Worm (Caenorhabditis elegans) whole organism, young adult: ENCODE results near the gene R08B4.3.

Experiments used
- B0336.3 ChIP-seq: fragments of 200-800 bp; sonication (Bioruptor generic); IDR thresholded peaks from 2 replicates; pipeline ENCODE4 v1.3.6; 2022; ENCODE audit warnings: missing genetic modification characterization, missing compliant biosample characterization
- F10E7.11 ChIP-seq: sonication (generic microtip); optimal IDR thresholded peaks from 2 replicates; lab custom pipeline; 2017; ENCODE audit warnings: mild to moderate bottlenecking, missing genetic modification characterization, moderate library complexity, missing compliant biosample characterization
- F23B12.7 ChIP-seq: sonication (generic microtip); optimal IDR thresholded peaks from 2 replicates; lab custom pipeline; 2017; ENCODE audit warnings: missing genetic modification characterization, mild to moderate bottlenecking, missing compliant biosample characterization, antibody characterized with exemption, moderate library complexity; ENCODE audit not compliant: insufficient read depth
- F49E8.2 ChIP-seq: sonication (generic microtip); optimal IDR thresholded peaks from 3 replicates; lab custom pipeline; 2017; ENCODE audit warnings: missing genetic modification characterization, mild to moderate bottlenecking, missing compliant biosample characterization, antibody characterized with exemption, moderate library complexity; ENCODE audit not compliant: insufficient read depth
- F52B5.7 ChIP-seq: sonication (generic microtip); optimal IDR thresholded peaks from 2 replicates; lab custom pipeline; 2016; ENCODE audit warnings: mild to moderate bottlenecking, missing genetic modification characterization, missing compliant biosample characterization
- T07F8.4 ChIP-seq: sonication (generic microtip); optimal IDR thresholded peaks from 2 replicates; lab custom pipeline; 2016; ENCODE audit warnings: mild to moderate bottlenecking, missing genetic modification characterization, moderate library complexity, missing compliant biosample characterization
- T26A5.8 ChIP-seq: sonication (generic microtip); optimal IDR thresholded peaks from 2 replicates; lab custom pipeline; 2016; ENCODE audit warnings: missing genetic modification characterization, missing compliant biosample characterization
- Y56A3A.18 ChIP-seq: fragments of 200-800 bp; sonication (Bioruptor generic); IDR thresholded peaks from 2 replicates; pipeline ENCODE4 v1.3.6; 2022; ENCODE audit warnings: missing genetic modification reagents, missing genetic modification characterization, missing compliant biosample characterization
- Y79H2A.3 ChIP-seq: fragments of 200-800 bp; sonication (Bioruptor generic); conservative IDR thresholded peaks from 2 replicates; pipeline ENCODE4 v1.3.6; 2022; ENCODE audit warnings: missing genetic modification reagents, missing genetic modification characterization, missing compliant biosample characterization
- bed-2 ChIP-seq: fragments of 200-800 bp; sonication (Bioruptor generic); IDR thresholded peaks from 2 replicates; pipeline ENCODE4 v1.3.6; 2022; ENCODE audit warnings: missing genetic modification reagents, missing genetic modification characterization, missing compliant biosample characterization
- ceh-40 ChIP-seq: fragments of 200-800 bp; sonication (Bioruptor generic); IDR thresholded peaks from 2 replicates; pipeline ENCODE4 v1.3.6; 2022; ENCODE audit warnings: missing genetic modification characterization, missing compliant biosample characterization
- dox-1 ChIP-seq: fragments of 200-800 bp; sonication (Bioruptor generic); IDR thresholded peaks from 2 replicates; pipeline ENCODE4 v1.3.6; 2022; ENCODE audit warnings: missing genetic modification reagents, missing genetic modification characterization, missing compliant biosample characterization
- dpl-1 ChIP-seq: fragments of 150-350 bp; optimal IDR thresholded peaks from 2 replicates; lab custom pipeline; 2014; ENCODE audit warnings: missing biosample characterization, missing genetic modification reagents, missing genetic modification characterization
- egl-18 ChIP-seq: fragments of 200-800 bp; sonication (Bioruptor generic); IDR thresholded peaks from 2 replicates; pipeline ENCODE4 v1.3.6; 2022; ENCODE audit warnings: missing genetic modification reagents, missing genetic modification characterization, missing compliant biosample characterization
- egl-44 ChIP-seq: fragments of 200-800 bp; sonication (Bioruptor generic); IDR thresholded peaks from 2 replicates; pipeline ENCODE4 v1.3.6; 2022; ENCODE audit warnings: missing genetic modification reagents, missing genetic modification characterization, missing compliant biosample characterization
- egrh-3 ChIP-seq: fragments of 200-800 bp; sonication (Bioruptor generic); IDR thresholded peaks from 2 replicates; pipeline ENCODE4 v1.3.6; 2022; ENCODE audit warnings: missing genetic modification reagents, missing genetic modification characterization, missing compliant biosample characterization
- hmg-20 ChIP-seq: fragments of 200-800 bp; sonication (Bioruptor generic); IDR thresholded peaks from 2 replicates; pipeline ENCODE4 v1.3.6; 2022; ENCODE audit warnings: missing genetic modification reagents, missing genetic modification characterization, missing compliant biosample characterization
- let-526 ChIP-seq: fragments of 200-800 bp; sonication (Bioruptor generic); IDR thresholded peaks from 2 replicates; pipeline ENCODE4 v1.3.6; 2022; ENCODE audit warnings: missing genetic modification reagents, missing genetic modification characterization, missing compliant biosample characterization
- lin-40 ChIP-seq: sonication (generic microtip); optimal IDR thresholded peaks from 2 replicates; lab custom pipeline; 2016; ENCODE audit warnings: missing genetic modification characterization, mild to moderate bottlenecking, missing compliant biosample characterization, missing genotype, missing genetic modification reagents
- lin-54 ChIP-seq: fragments of 200-800 bp; sonication (Bioruptor generic); optimal IDR thresholded peaks from 2 replicates; lab custom pipeline; 2018; ENCODE audit warnings: mild to moderate bottlenecking, missing genetic modification characterization, missing compliant biosample characterization
- lir-1 ChIP-seq: fragments of 200-800 bp; sonication (Bioruptor generic); conservative IDR thresholded peaks from 2 replicates; pipeline ENCODE4 v1.3.6; 2022; ENCODE audit warnings: missing genetic modification reagents, missing genetic modification characterization, missing compliant biosample characterization
- lsy-27 ChIP-seq: sonication (generic microtip); optimal IDR thresholded peaks from 2 replicates; lab custom pipeline; 2017; ENCODE audit warnings: missing genetic modification characterization, mild to moderate bottlenecking, missing compliant biosample characterization, antibody characterized with exemption, missing genotype, borderline replicate concordance; ENCODE audit not compliant: insufficient read depth
- madf-10 ChIP-seq: sonication (generic microtip); optimal IDR thresholded peaks from 2 replicates; lab custom pipeline; 2016; ENCODE audit warnings: mild to moderate bottlenecking, missing genetic modification characterization, missing compliant biosample characterization
- nfya-1 ChIP-seq: sonication (generic microtip); optimal IDR thresholded peaks from 2 replicates; lab custom pipeline; 2017; ENCODE audit warnings: antibody characterized with exemption, missing compliant biosample characterization, missing genetic modification characterization, borderline replicate concordance; ENCODE audit not compliant: insufficient read depth
- nhr-120 ChIP-seq: fragments of 200-800 bp; sonication (Bioruptor generic); IDR thresholded peaks from 2 replicates; pipeline ENCODE4 v1.3.6; 2022; ENCODE audit warnings: missing genetic modification characterization, missing compliant biosample characterization
- nhr-27 ChIP-seq: fragments of 200-800 bp; sonication (Bioruptor generic); optimal IDR thresholded peaks from 2 replicates; lab custom pipeline; 2018; ENCODE audit warnings: mild to moderate bottlenecking, missing genetic modification characterization, moderate library complexity, missing compliant biosample characterization
- pha-4 ChIP-seq: fragments of 150-350 bp; sonication (generic microtip); optimal IDR thresholded peaks from 2 replicates; lab custom pipeline; 2014; ENCODE audit warnings: missing biosample characterization, missing genetic modification reagents, missing genetic modification characterization
- rpc-1 ChIP-seq, 2 experiments: fragments of 150-350 bp in 1 of 2; sonication (generic microtip) in 1 of 2; optimal IDR thresholded peaks; 2 replicates each; lab custom pipeline; 2014 to 2018; ENCODE audit warnings: missing biosample characterization in 1 of 2, missing genetic modification characterization in 1 of 2, missing genetic modification reagents in 1 of 2, missing genotype in 1 of 2
- sdz-38 ChIP-seq: sonication (generic microtip); optimal IDR thresholded peaks from 2 replicates; lab custom pipeline; 2016; ENCODE audit warnings: missing genotype, missing genetic modification characterization, missing compliant biosample characterization
- sea-2 ChIP-seq: fragments of 200-800 bp; sonication (Bioruptor generic); IDR thresholded peaks from 2 replicates; pipeline ENCODE4 v1.3.6; 2022; ENCODE audit warnings: missing genetic modification characterization, missing compliant biosample characterization
- snpc-1.3 ChIP-seq: sonication (generic microtip); optimal IDR thresholded peaks from 2 replicates; lab custom pipeline; 2017; ENCODE audit warnings: missing genetic modification characterization, mild to moderate bottlenecking, missing compliant biosample characterization, antibody characterized with exemption, moderate library complexity, missing genotype, missing genetic modification reagents; ENCODE audit not compliant: insufficient read depth
- sptf-2 ChIP-seq: fragments of 200-800 bp; sonication (Bioruptor generic); optimal IDR thresholded peaks from 2 replicates; lab custom pipeline; 2018; ENCODE audit warnings: mild to moderate bottlenecking, missing genetic modification characterization, missing compliant biosample characterization
- tbp1 ChIP-seq: fragments of 200-800 bp; sonication (Bioruptor generic); optimal IDR thresholded peaks from 2 replicates; lab custom pipeline; 2018; ENCODE audit warnings: mild to moderate bottlenecking, missing genetic modification characterization, missing compliant biosample characterization
- ztf-25 ChIP-seq: fragments of 200-800 bp; sonication (Bioruptor generic); IDR thresholded peaks from 2 replicates; pipeline ENCODE4 v1.3.6; 2022; ENCODE audit warnings: missing genetic modification reagents, missing genetic modification characterization, missing compliant biosample characterization
- ztf-6 ChIP-seq: fragments of 200-800 bp; sonication (Bioruptor generic); IDR thresholded peaks from 2 replicates; pipeline ENCODE4 v1.3.6; 2022; ENCODE audit warnings: missing genetic modification reagents, missing genetic modification characterization, missing compliant biosample characterization

R08B4.3 gene

ce11 chrX:11126259-11126658 is 5.5 kb upstream of the R08B4.3 start:
- TF ChIP-seq egl-44 (GFP tag; lab: Robert Waterston, UW) (no peak), nfya-1 (tag; lab: Kevin White, UChicago) (no peak), snpc-1.3 (no peak), lin-54 (GFP tag; lab: Kevin White, UChicago) (no peak), lsy-27 (tag; lab: Kevin White, UChicago) (no peak), Y56A3A.18 (GFP tag; lab: Robert Waterston, UW) (no peak), sptf-2 (GFP tag; lab: Kevin White, UChicago) (no peak), tbp1 (GFP tag; lab: Kevin White, UChicago) (no peak), egl-18 (GFP tag; lab: Robert Waterston, UW) (no peak), lir-1 (GFP tag; lab: Robert Waterston, UW) (no peak), dpl-1 (GFP tag; lab: Kevin White, UChicago) (no peak), ztf-25 (GFP tag; lab: Robert Waterston, UW) (no peak), ceh-40 (GFP tag; lab: Robert Waterston, UW) (no peak), F23B12.7 (tag; lab: Kevin White, UChicago) (no peak), F52B5.7 (tag; lab: Kevin White, UChicago) (no peak), hmg-20 (GFP tag; lab: Robert Waterston, UW) (no peak), lin-40 (tag; lab: Kevin White, UChicago) (no peak)
- TF ChIP-seq, all 124 proteins: peak for 0

DNA sequence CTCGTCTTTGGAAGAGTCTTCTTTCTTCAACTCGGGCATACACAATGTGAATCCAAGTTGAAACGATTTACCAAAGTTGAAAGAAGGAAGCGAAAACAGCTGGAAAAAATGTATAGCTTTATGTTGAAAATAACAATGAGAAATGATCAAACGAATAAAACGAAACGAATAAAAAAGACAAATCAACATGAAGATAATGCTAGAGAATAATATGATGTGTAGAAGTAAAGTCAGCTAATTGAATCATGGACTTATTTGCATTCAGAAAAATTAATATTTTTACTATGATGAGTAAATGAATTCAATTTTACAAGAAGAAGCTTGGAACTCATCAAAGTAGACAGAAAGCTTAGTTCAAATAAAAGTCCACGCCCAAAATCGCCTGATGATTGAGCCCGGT is 4.7 kb upstream of the R08B4.3 start, which contains the start of gene alr-1:
alr-1 (minus strand) TSS at position 101 of the 400 bp plus-strand sequence.
- no peak for TF ChIP-seq ceh-40 (GFP tag; lab: Robert Waterston, UW)
- no peak for TF ChIP-seq ztf-25 (GFP tag; lab: Robert Waterston, UW)
- no peak for TF ChIP-seq F23B12.7 (tag; lab: Kevin White, UChicago)
- no peak for TF ChIP-seq sdz-38
- no peak for TF ChIP-seq dpl-1 (GFP tag; lab: Kevin White, UChicago)

DNA sequence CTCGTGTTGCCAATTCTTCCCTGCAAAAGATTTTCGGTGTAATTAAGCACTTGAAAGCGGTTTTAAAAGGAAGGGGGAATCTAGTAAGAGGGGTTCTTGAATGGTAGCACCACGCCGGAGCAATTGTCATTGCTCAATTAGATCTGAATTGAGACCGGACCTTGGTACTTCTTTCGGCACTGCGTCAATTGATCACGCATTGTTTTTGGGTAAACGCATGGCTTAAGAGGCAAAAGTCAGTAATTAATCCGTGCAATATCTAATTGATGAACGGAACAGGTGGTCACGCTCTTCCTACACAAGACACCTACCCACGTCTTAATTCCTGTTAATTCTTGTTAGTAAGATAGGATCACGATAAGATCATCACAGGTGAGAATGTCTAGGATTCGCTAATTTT is 3.2 kb upstream of the R08B4.3 start:
- no peak for TF ChIP-seq T26A5.8 (tag; lab: Kevin White, UChicago)
- no peak for TF ChIP-seq B0336.3
- no peak for TF ChIP-seq F49E8.2 (tag; lab: Kevin White, UChicago)
- TF ChIP-seq ztf-6 (GFP tag; lab: Robert Waterston, UW), result no peak
- TF ChIP-seq F10E7.11 (tag; lab: Kevin White, UChicago), result no peak
- TF ChIP-seq let-526 (GFP tag; lab: Robert Waterston, UW), result no peak
- no peak for TF ChIP-seq dpl-1 (GFP tag; lab: Kevin White, UChicago)
- TF ChIP-seq Y79H2A.3 (GFP tag; lab: Robert Waterston, UW), result no peak
- no peak for TF ChIP-seq nhr-120 (GFP tag; lab: Robert Waterston, UW)
- TF ChIP-seq T07F8.4 (tag; lab: Kevin White, UChicago), result no peak
- no peak for TF ChIP-seq egl-18 (GFP tag; lab: Robert Waterston, UW)
- TF ChIP-seq dox-1 (GFP tag; lab: Robert Waterston, UW), result no peak
- no peak for TF ChIP-seq egrh-3 (GFP tag; lab: Robert Waterston, UW)

DNA sequence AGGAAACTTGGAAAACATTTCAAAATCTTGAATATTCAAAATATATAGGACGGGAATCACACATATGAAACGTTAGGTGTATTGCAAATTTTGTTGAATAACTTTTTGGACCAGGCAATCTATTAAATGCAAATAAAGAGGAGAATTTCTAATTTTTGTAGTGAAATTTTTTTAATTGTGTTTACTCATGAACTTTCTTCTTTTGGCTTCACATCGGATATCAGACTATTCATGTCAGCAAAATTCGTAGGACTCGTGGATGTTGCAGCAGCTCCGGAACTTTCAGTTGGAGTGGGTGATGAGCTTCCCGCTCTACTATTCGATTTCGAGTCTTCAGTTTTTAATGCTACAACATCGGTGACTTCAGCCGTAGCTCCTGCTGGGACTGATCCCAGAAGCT is 1.6 kb upstream of the R08B4.3 start:
- TF ChIP-seq bed-2 (GFP tag; lab: Robert Waterston, UW), result no peak
- TF ChIP-seq madf-10 (tag; lab: Kevin White, UChicago), result no peak
- TF ChIP-seq sea-2 (GFP tag; lab: Robert Waterston, UW), result no peak
- TF ChIP-seq nhr-27 (tag; lab: Kevin White, UChicago), result no peak
- TF ChIP-seq pha-4 (tag; lab: Kevin White, UChicago), result no peak
- no peak for TF ChIP-seq rpc-1 (optimal IDR thresholded peaks at IDR 0.05; lab: Kevin White, UChicago)
- no peak for TF ChIP-seq rpc-1 (tag; optimal IDR thresholded peaks at IDR 0.05; lab: Kevin White, UChicago)
